Fruit fly (Drosophila melanogaster) whole organism, embryonic: ENCODE data around the gene CG44001.

Source experiments
- Bteb2 ChIP-seq: fragments of 200-800 bp; sonication (Bioruptor generic); optimal IDR thresholded peaks from 2 replicates; lab custom pipeline; 2016; ENCODE audit warnings: missing biosample characterization, missing genetic modification characterization
- CG11695 ChIP-seq: fragments of 200-800 bp; sonication (Bioruptor generic); IDR thresholded peaks from 3 replicates; pipeline ENCODE4 v1.3.6; 2022; ENCODE audit warnings: missing biosample characterization, missing genetic modification characterization
- CG13287 ChIP-seq: fragments of 200-800 bp; sonication (Bioruptor generic); IDR thresholded peaks from 2 replicates; pipeline ENCODE4 v1.3.6; 2022; ENCODE audit warnings: missing biosample characterization, missing genetic modification characterization; ENCODE audit not compliant: partially characterized antibody
- CG16815 ChIP-seq: fragments of 200-800 bp; sonication (Bioruptor generic); optimal IDR thresholded peaks from 3 replicates; lab custom pipeline; 2017; ENCODE audit warnings: missing biosample characterization, mild to moderate bottlenecking, missing genetic modification characterization
- CG17829 ChIP-seq: fragments of 200-800 bp; optimal IDR thresholded peaks from 2 replicates; lab custom pipeline; 2019; ENCODE audit warnings: missing biosample characterization, mild to moderate bottlenecking, missing genetic modification characterization, moderate library complexity
- CG1792 ChIP-seq: fragments of 200-800 bp; sonication (Bioruptor generic); optimal IDR thresholded peaks from 2 replicates; lab custom pipeline; 2016; ENCODE audit warnings: missing biosample characterization, missing genetic modification characterization
- CG30020 ChIP-seq: fragments of 200-800 bp; optimal IDR thresholded peaks from 2 replicates; lab custom pipeline; 2019; ENCODE audit warnings: missing biosample characterization, mild to moderate bottlenecking, missing genetic modification characterization, moderate library complexity
- CG32532 ChIP-seq: fragments of 200-800 bp; sonication (Bioruptor generic); IDR thresholded peaks from 2 replicates; pipeline ENCODE4 v1.3.6; 2022; ENCODE audit warnings: missing biosample characterization, missing genetic modification characterization
- CG32767 ChIP-seq: fragments of 200-800 bp; sonication (Bioruptor generic); IDR thresholded peaks from 2 replicates; pipeline ENCODE4 v1.3.6; 2022; ENCODE audit warnings: missing biosample characterization, missing genetic modification characterization
- CG3995 ChIP-seq: fragments of 200-800 bp; sonication (Bioruptor generic); optimal IDR thresholded peaks from 3 replicates; lab custom pipeline; 2016; ENCODE audit warnings: missing biosample characterization, missing genetic modification characterization
- CG4617 ChIP-seq: fragments of 200-800 bp; sonication (Bioruptor generic); optimal IDR thresholded peaks from 3 replicates; lab custom pipeline; 2016; ENCODE audit warnings: missing biosample characterization, missing genetic modification characterization, borderline replicate concordance
- CG6813 ChIP-seq: fragments of 200-800 bp; sonication (Bioruptor generic); optimal IDR thresholded peaks from 2 replicates; lab custom pipeline; 2017; ENCODE audit warnings: missing biosample characterization, missing genetic modification characterization, mild to moderate bottlenecking, moderate library complexity, missing genetic modification reagents
- CG7928 ChIP-seq: fragments of 200-800 bp; sonication (Bioruptor generic); optimal IDR thresholded peaks from 2 replicates; lab custom pipeline; 2017; ENCODE audit warnings: missing biosample characterization, mild to moderate bottlenecking, missing genetic modification characterization
- CG9215 ChIP-seq: fragments of 200-800 bp; sonication (Bioruptor generic); IDR thresholded peaks from 2 replicates; pipeline ENCODE4 v1.3.6; 2022; ENCODE audit warnings: missing biosample characterization, missing genetic modification characterization
- CG9797 ChIP-seq: fragments of 200-800 bp; sonication (Bioruptor generic); optimal IDR thresholded peaks from 3 replicates; lab custom pipeline; 2018; ENCODE audit warnings: missing biosample characterization, mild to moderate bottlenecking, missing genetic modification characterization
- Chrac-16 ChIP-seq: fragments of 200-800 bp; sonication (Bioruptor generic); optimal IDR thresholded peaks from 3 replicates; lab custom pipeline; 2016; ENCODE audit warnings: missing biosample characterization, missing genetic modification characterization
- CkIIα-i1 ChIP-seq: fragments of 200-800 bp; sonication (Bioruptor generic); IDR thresholded peaks from 2 replicates; pipeline ENCODE4 v1.3.6; 2022; ENCODE audit warnings: missing biosample characterization, missing genetic modification characterization
- CoRest ChIP-seq: fragments of 200-800 bp; sonication (Bioruptor generic); optimal IDR thresholded peaks from 3 replicates; lab custom pipeline; 2018; ENCODE audit warnings: missing biosample characterization, mild to moderate bottlenecking, missing genetic modification characterization, moderate library complexity
- D19B ChIP-seq: fragments of 200-800 bp; sonication (Bioruptor generic); optimal IDR thresholded peaks from 2 replicates; lab custom pipeline; 2017; ENCODE audit warnings: missing biosample characterization, mild to moderate bottlenecking, missing genetic modification characterization
- Dip3 ChIP-seq: fragments of 200-800 bp; sonication (Bioruptor generic); optimal IDR thresholded peaks from 3 replicates; lab custom pipeline; 2016; ENCODE audit warnings: missing biosample characterization, missing genetic modification characterization
- E2f1 ChIP-seq: fragments of 200-800 bp; sonication (Bioruptor generic); IDR thresholded peaks from 2 replicates; pipeline ENCODE4 v1.3.6; 2022; ENCODE audit warnings: missing biosample characterization, missing genetic modification characterization
- Hsf ChIP-seq: fragments of 200-800 bp; sonication (Bioruptor generic); optimal IDR thresholded peaks from 3 replicates; lab custom pipeline; 2016; ENCODE audit warnings: missing biosample characterization, missing genetic modification characterization
- Mad ChIP-seq: fragments of 200-800 bp; sonication (Bioruptor generic); optimal IDR thresholded peaks from 2 replicates; lab custom pipeline; 2016; ENCODE audit warnings: missing biosample characterization, missing genetic modification characterization
- Nf-YC ChIP-seq: fragments of 200-800 bp; optimal IDR thresholded peaks from 3 replicates; lab custom pipeline; 2019; ENCODE audit warnings: missing biosample characterization, mild to moderate bottlenecking, missing genetic modification characterization, moderate library complexity
- NfI ChIP-seq: fragments of 200-800 bp; sonication (Bioruptor generic); optimal IDR thresholded peaks from 3 replicates; lab custom pipeline; 2018; ENCODE audit warnings: missing biosample characterization, mild to moderate bottlenecking, missing genetic modification characterization, moderate library complexity
- Rfx ChIP-seq: fragments of 200-800 bp; sonication (Bioruptor generic); IDR thresholded peaks from 2 replicates; pipeline ENCODE4 v1.3.6; 2022; ENCODE audit warnings: missing biosample characterization, missing genetic modification characterization
- Side ChIP-seq: fragments of 200-800 bp; sonication (Bioruptor generic); optimal IDR thresholded peaks from 2 replicates; lab custom pipeline; 2016; ENCODE audit warnings: missing biosample characterization, missing genetic modification characterization
- YL-1 ChIP-seq: fragments of 200-800 bp; sonication (Bioruptor generic); optimal IDR thresholded peaks from 3 replicates; lab custom pipeline; 2017; ENCODE audit warnings: missing biosample characterization, mild to moderate bottlenecking, missing genetic modification characterization
- cad ChIP-seq: fragments of >200 bp; optimal IDR thresholded peaks from 2 replicates; lab custom pipeline; 2017; ENCODE audit warnings: missing biosample characterization, missing genetic modification characterization
- chm ChIP-seq: fragments of 200-800 bp; sonication (Bioruptor generic); IDR thresholded peaks from 2 replicates; pipeline ENCODE4 v1.3.6; 2022; ENCODE audit warnings: missing biosample characterization, missing genetic modification characterization
- crc ChIP-seq: fragments of 200-800 bp; sonication (Bioruptor generic); optimal IDR thresholded peaks from 2 replicates; lab custom pipeline; 2016; ENCODE audit warnings: missing biosample characterization, missing genetic modification characterization
- dan ChIP-seq: fragments of 200-800 bp; sonication (Bioruptor generic); IDR thresholded peaks from 2 replicates; pipeline ENCODE4 v1.3.6; 2022; ENCODE audit warnings: missing biosample characterization, missing genetic modification characterization
- dati ChIP-seq: fragments of 200-800 bp; sonication (Bioruptor generic); IDR thresholded peaks from 2 replicates; pipeline ENCODE4 v1.3.6; 2022; ENCODE audit warnings: missing biosample characterization, missing genetic modification characterization
- disco-r ChIP-seq: fragments of 200-800 bp; sonication (Bioruptor generic); optimal IDR thresholded peaks from 2 replicates; lab custom pipeline; 2016; ENCODE audit warnings: missing biosample characterization, missing genetic modification characterization
- fd96Cb ChIP-seq: fragments of 200-800 bp; sonication (Bioruptor generic); optimal IDR thresholded peaks from 2 replicates; lab custom pipeline; 2018; ENCODE audit warnings: missing biosample characterization, mild to moderate bottlenecking, missing genetic modification characterization, moderate library complexity
- fru ChIP-seq: fragments of >200 bp; optimal IDR thresholded peaks from 2 replicates; lab custom pipeline; 2017
- gcm ChIP-seq: fragments of 200-800 bp; sonication (Bioruptor generic); optimal IDR thresholded peaks from 2 replicates; lab custom pipeline; 2019; ENCODE audit warnings: missing biosample characterization, mild to moderate bottlenecking, missing genetic modification characterization, moderate library complexity
- gfzf ChIP-seq: fragments of 200-800 bp; sonication (Bioruptor generic); optimal IDR thresholded peaks from 2 replicates; lab custom pipeline; 2016; ENCODE audit warnings: missing biosample characterization, mild to moderate bottlenecking, missing genetic modification characterization, moderate library complexity
- grn ChIP-seq: fragments of 200-800 bp; sonication (Bioruptor generic); optimal IDR thresholded peaks from 3 replicates; lab custom pipeline; 2017; ENCODE audit warnings: missing biosample characterization, missing genetic modification characterization
- jing ChIP-seq: fragments of 200-800 bp; sonication (Bioruptor generic); optimal IDR thresholded peaks from 2 replicates; lab custom pipeline; 2018; ENCODE audit warnings: missing biosample characterization, mild to moderate bottlenecking, missing genetic modification characterization
- luna ChIP-seq: fragments of 200-800 bp; sonication (Bioruptor generic); optimal IDR thresholded peaks from 2 replicates; lab custom pipeline; 2016; ENCODE audit warnings: missing biosample characterization, missing genetic modification characterization
- mam ChIP-seq: fragments of 200-800 bp; sonication (Bioruptor generic); optimal IDR thresholded peaks from 3 replicates; lab custom pipeline; 2016; ENCODE audit warnings: missing biosample characterization, missing genetic modification characterization
- nau ChIP-seq: fragments of 200-800 bp; sonication (Bioruptor generic); optimal IDR thresholded peaks from 3 replicates; lab custom pipeline; 2017; ENCODE audit warnings: missing biosample characterization, mild to moderate bottlenecking, missing genetic modification characterization, missing genetic modification reagents
- oc ChIP-seq: fragments of 200-800 bp; sonication (Bioruptor generic); optimal IDR thresholded peaks from 2 replicates; lab custom pipeline; 2018; ENCODE audit warnings: missing biosample characterization, mild to moderate bottlenecking, missing genetic modification characterization, moderate library complexity
- pros ChIP-seq: fragments of 200-800 bp; sonication (Bioruptor generic); optimal IDR thresholded peaks from 3 replicates; lab custom pipeline; 2019; ENCODE audit warnings: missing biosample characterization, mild to moderate bottlenecking, missing genetic modification characterization, moderate library complexity
- sisA ChIP-seq: fragments of 200-800 bp; sonication (Bioruptor generic); IDR thresholded peaks from 2 replicates; pipeline ENCODE4 v1.3.6; 2022; ENCODE audit warnings: missing biosample characterization, missing genetic modification characterization
- so ChIP-seq: fragments of 200-800 bp; sonication (Bioruptor generic); IDR thresholded peaks from 3 replicates; pipeline ENCODE4 v1.3.6; 2022; ENCODE audit warnings: missing biosample characterization, missing genetic modification characterization
- stwl ChIP-seq: fragments of 200-800 bp; sonication (Bioruptor generic); optimal IDR thresholded peaks from 3 replicates; lab custom pipeline; 2018; ENCODE audit warnings: missing biosample characterization, mild to moderate bottlenecking, missing genetic modification characterization, moderate library complexity
- sug ChIP-seq: fragments of 200-800 bp; optimal IDR thresholded peaks from 2 replicates; lab custom pipeline; 2019; ENCODE audit warnings: missing biosample characterization, mild to moderate bottlenecking, missing genetic modification characterization, moderate library complexity
- zfh2 ChIP-seq: fragments of 200-800 bp; sonication (Bioruptor generic); optimal IDR thresholded peaks from 2 replicates; lab custom pipeline; 2016; ENCODE audit warnings: missing biosample characterization, missing genetic modification characterization

CG44001 gene

DNA sequence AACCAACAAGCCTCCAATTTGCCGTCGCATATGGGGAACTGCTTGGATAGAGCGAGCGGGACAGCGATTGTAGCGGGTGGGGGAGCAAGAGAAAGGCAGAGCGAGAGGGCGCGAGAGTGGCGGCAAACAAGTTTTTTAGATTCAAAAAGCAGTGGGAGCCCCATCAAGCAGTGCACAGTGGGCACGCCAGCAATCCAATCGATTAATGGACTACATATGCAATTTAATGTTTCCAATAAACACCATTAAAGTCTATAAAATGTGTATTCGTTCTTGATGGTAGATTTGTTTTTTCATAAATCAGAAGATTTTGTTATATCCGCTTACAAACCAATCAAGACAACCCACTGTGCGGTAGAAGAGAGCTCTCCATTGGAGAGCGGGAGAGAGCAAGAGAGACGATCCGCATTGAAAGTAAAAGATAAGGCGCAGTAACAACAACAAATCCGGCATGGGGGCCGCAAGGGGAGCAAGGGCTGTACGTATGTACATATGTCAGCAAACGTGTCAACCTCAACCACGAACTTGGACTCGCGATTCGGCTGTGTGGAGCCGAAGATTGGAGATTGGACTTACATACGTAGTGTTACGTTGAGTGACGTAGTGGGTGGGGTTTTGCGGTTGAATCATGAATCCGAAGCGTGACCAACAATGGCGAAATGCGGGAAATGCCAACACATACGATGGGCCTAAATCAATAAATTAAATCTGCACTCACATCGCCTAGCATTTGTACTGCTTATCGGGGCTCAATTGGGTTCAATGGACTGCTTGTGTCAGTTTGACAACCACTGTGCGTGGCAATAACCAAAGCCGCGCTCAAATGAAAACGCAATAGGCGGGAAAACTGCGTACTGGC is 45.4 kb upstream of the CG44001 start (continued):
- TF ChIP-seq so (GFP tag; lab: Robert Waterston, UW), result peak; percentile 99
- TF ChIP-seq sug (tag; lab: Kevin White, UChicago), result peak; percentile 100
- peak; percentile 99 for TF ChIP-seq gcm
- peak; percentile 99 for TF ChIP-seq dati (GFP tag; lab: Robert Waterston, UW)
- TF ChIP-seq grn, result peak; percentile 94
- TF ChIP-seq cad, result peak; percentile 60
- peak; percentile 99 for TF ChIP-seq mam (GFP tag; lab: Kevin White, UChicago)
- TF ChIP-seq CG16815, result peak; percentile 99
- peak; percentile 96 for TF ChIP-seq CkIIα-i1 (GFP tag; lab: Robert Waterston, UW)
- TF ChIP-seq Rfx (GFP tag; lab: Robert Waterston, UW), result peak; percentile 100
- TF ChIP-seq CG9797 (GFP tag; lab: Kevin White, UChicago), result peak; percentile 67
- peak; percentile 99 for TF ChIP-seq zfh2
- TF ChIP-seq CG4617, result peak; percentile 99
- TF ChIP-seq luna (GFP tag; lab: Kevin White, UChicago), result peak; percentile 98
- TF ChIP-seq Nf-YC (tag; lab: Kevin White, UChicago), result peak; percentile 92
- peak; percentile 99 for TF ChIP-seq Side (GFP tag; lab: Kevin White, UChicago)
- TF ChIP-seq jing, result peak; percentile 99
- TF ChIP-seq disco-r (GFP tag; lab: Kevin White, UChicago), result peak; percentile 99
- TF ChIP-seq fru, result no peak
- peak; percentile 99 for TF ChIP-seq oc (tag; lab: Kevin White, UChicago)
- peak; percentile 98 for TF ChIP-seq CG32767 (GFP tag; lab: Robert Waterston, UW)
- peak; percentile 99 for TF ChIP-seq Dip3 (GFP tag; lab: Kevin White, UChicago)
- TF ChIP-seq YL-1, result peak; percentile 97
- TF ChIP-seq NfI (GFP tag; lab: Kevin White, UChicago), result peak; percentile 99
- TF ChIP-seq D19B (GFP tag; lab: Kevin White, UChicago), result peak; percentile 95
- peak; percentile 99 for TF ChIP-seq CoRest (tag; lab: Kevin White, UChicago)
- TF ChIP-seq Mad (GFP tag; lab: Kevin White, UChicago), result peak; percentile 98
- peak; percentile 69 for TF ChIP-seq CG13287 (GFP tag; lab: Robert Waterston, UW)
- TF ChIP-seq CG11695 (GFP tag; lab: Robert Waterston, UW), result peak; percentile 98
- peak; percentile 100 for TF ChIP-seq chm (GFP tag; lab: Robert Waterston, UW)
- peak; percentile 98 for TF ChIP-seq CG9215 (GFP tag; lab: Robert Waterston, UW)
- TF ChIP-seq CG6813, result peak; percentile 99
- peak; percentile 98 for TF ChIP-seq nau (GFP tag; lab: Kevin White, UChicago)
- TF ChIP-seq E2f1 (GFP tag; lab: Robert Waterston, UW), result peak; percentile 99
- peak; percentile 99 for TF ChIP-seq Hsf (GFP tag; lab: Kevin White, UChicago)
- TF ChIP-seq stwl, result peak; percentile 81
- peak; percentile 88 for TF ChIP-seq CG30020
- peak; percentile 82 for TF ChIP-seq CG7928
- TF ChIP-seq pros, result peak; percentile 79
- TF ChIP-seq CG1792 (GFP tag; lab: Kevin White, UChicago), result peak; percentile 99
- peak; percentile 99 for TF ChIP-seq CG32532 (GFP tag; lab: Robert Waterston, UW)
- TF ChIP-seq CG3995, result peak; percentile 82
- TF ChIP-seq Bteb2 (GFP tag; lab: Kevin White, UChicago), result peak; percentile 98
- TF ChIP-seq Chrac-16, result peak; percentile 99
- peak; percentile 99 for TF ChIP-seq crc (GFP tag; lab: Kevin White, UChicago)
- peak; percentile 99 for TF ChIP-seq fd96Cb (tag; lab: Kevin White, UChicago)
- TF ChIP-seq CG17829 (tag; lab: Kevin White, UChicago), result peak; percentile 99
- peak; percentile 97 for TF ChIP-seq dan (GFP tag; lab: Robert Waterston, UW)
- TF ChIP-seq gfzf, result peak; percentile 35
- TF ChIP-seq sisA (GFP tag; lab: Robert Waterston, UW), result peak; percentile 100
